Worm (Caenorhabditis elegans): ENCODE data around the gene asna-1.
A peak's percentile ranks its signal among the peaks of the same experiment; 100 is the strongest.

asna-1 gene

DNA sequence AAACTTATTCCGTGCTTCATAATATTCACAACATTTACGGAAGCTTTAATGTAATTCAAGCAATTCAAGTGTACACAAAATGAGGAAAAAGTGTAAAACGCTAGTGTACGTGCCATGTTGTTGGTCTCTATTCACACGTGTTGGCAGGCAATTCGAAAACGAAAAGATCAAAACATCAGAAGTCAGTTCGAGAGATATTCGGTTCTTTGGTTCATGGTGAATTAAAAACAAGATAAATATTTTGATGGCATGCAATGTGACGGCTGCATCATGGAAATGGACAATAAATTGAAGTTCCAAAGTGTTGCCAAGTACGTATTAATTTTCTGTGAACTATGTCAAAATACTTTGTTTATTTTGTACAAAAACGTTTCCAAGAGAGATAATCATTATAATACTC lies 27.2 kb downstream of the asna-1 start:
- TF ChIP-seq fos-1 (tag; optimal IDR thresholded peaks at IDR 0.05) (no peak), aly-2 (tag; optimal IDR thresholded peaks at IDR 0.05) (no peak), zfp-2 (tag; optimal IDR thresholded peaks at IDR 0.05) (no peak), mdt-29 (GFP tag; IDR thresholded peaks at IDR 0.05) (no peak), mxl-2 (GFP tag; conservative IDR thresholded peaks at IDR 0.05) (no peak), snpc-4 (tag; optimal IDR thresholded peaks at IDR 0.05) (no peak), ZK337.2 (GFP tag; IDR thresholded peaks at IDR 0.05) (no peak), madf-5 (GFP tag; IDR thresholded peaks at IDR 0.05) (no peak), zip-11 (GFP tag; IDR thresholded peaks at IDR 0.05) (no peak), daf-12 (tag; optimal IDR thresholded peaks at IDR 0.05) (no peak), F26F4.8 (GFP tag; conservative IDR thresholded peaks at IDR 0.05) (no peak), daf-16 (GFP tag; optimal IDR thresholded peaks at IDR 0.05) (peak in 1 of 2 experiments; percentile 84), daf-16 (tag; optimal IDR thresholded peaks at IDR 0.05) (no peak), nhr-25 (tag; optimal IDR thresholded peaks at IDR 0.05; ENCODE audit: borderline replicate concordance, insufficient read depth) (no peak), ceh-32 (tag; optimal IDR thresholded peaks at IDR 0.05; ENCODE audit: poor library complexity) (no peak), T20F7.1 (GFP tag; optimal IDR thresholded peaks at IDR 0.05) (no peak), daf-8 (GFP tag; IDR thresholded peaks at IDR 0.05) (no peak), ceh-44 (GFP tag; IDR thresholded peaks at IDR 0.05) (no peak), gei-8 (GFP tag; optimal IDR thresholded peaks at IDR 0.05) (no peak), mdl-1 (tag; optimal IDR thresholded peaks at IDR 0.05) (peak in 1 of 2 experiments; percentile 71), dmd-6 (GFP tag; IDR thresholded peaks at IDR 0.05) (no peak), pqm-1 (tag; optimal IDR thresholded peaks at IDR 0.05) (no peak), Y105C5A.15 (GFP tag; IDR thresholded peaks at IDR 0.05) (no peak), lin-29 (GFP tag; IDR thresholded peaks at IDR 0.05) (no peak), unc-62 (GFP tag; optimal IDR thresholded peaks at IDR 0.05 in 1 of 2) (peak in 1 of 2 experiments; percentile 64), unc-62 (tag; optimal IDR thresholded peaks at IDR 0.05) (no peak), mxl-3 (GFP tag; optimal IDR thresholded peaks at IDR 0.05) (peak; percentile 37), F10B5.3 (tag; optimal IDR thresholded peaks at IDR 0.05) (no peak), attf-4 (tag; optimal IDR thresholded peaks at IDR 0.05) (no peak), zfp-3 (GFP tag; conservative IDR thresholded peaks at IDR 0.05) (0 out of 2 replicates have a peak, but pooled peaks have one; percentile 25), lsy-2 (tag; optimal IDR thresholded peaks at IDR 0.05) (peak in 1 of 2 experiments; percentile 13), dpl-1 (GFP tag; optimal IDR thresholded peaks at IDR 0.05) (no peak), T26A8.4 (GFP tag; IDR thresholded peaks at IDR 0.05) (no peak), tag-97 (GFP tag; IDR thresholded peaks at IDR 0.05) (no peak), ztf-11 (tag; optimal IDR thresholded peaks at IDR 0.05) (no peak), mes-2 (tag; optimal IDR thresholded peaks at IDR 0.05; ENCODE audit: poor library complexity, severe bottlenecking) (no peak), Y5F2A.4 (GFP tag; optimal IDR thresholded peaks at IDR 0.05) (no peak), nhr-11 (tag; optimal IDR thresholded peaks at IDR 0.05) (peak; percentile 1), aha-1 (tag) (peak; percentile 79), fkh-10 (GFP tag; optimal IDR thresholded peaks at IDR 0.05) (no peak), lin-15B (tag; optimal IDR thresholded peaks at IDR 0.05) (no peak), jun-1 (tag; optimal IDR thresholded peaks at IDR 0.05) (no peak), lin-13 (GFP tag; optimal IDR thresholded peaks at IDR 0.05) (no peak), ceh-28 (tag; optimal IDR thresholded peaks at IDR 0.05) (no peak), spr-3 (GFP tag; optimal IDR thresholded peaks at IDR 0.05) (no peak), lir-3 (tag; optimal IDR thresholded peaks at IDR 0.05) (no peak), set-16 (GFP tag; IDR thresholded peaks at IDR 0.05) (no peak), nhr-10 (tag; optimal IDR thresholded peaks at IDR 0.05) (no peak), unc-39 (tag; optimal IDR thresholded peaks at IDR 0.05) (no peak), ctbp-1 (GFP tag; IDR thresholded peaks at IDR 0.05) (no peak)

All from whole organism, L4 larva.